Worm (Caenorhabditis elegans): Measurements from ENCODE around the gene M18.6.
A peak's percentile ranks its signal among the peaks of the same experiment; 100 is the strongest.

M18.6 gene

ce11 chrIV:12088898-12089297, 32.2 kb upstream of the M18.6 start (continued):
- TF ChIP-seq pqm-1 (tag; optimal IDR thresholded peaks at IDR 0.05) (no peak), dmd-8 (GFP tag; IDR thresholded peaks at IDR 0.05) (no peak), hlh-30 (tag; optimal IDR thresholded peaks at IDR 0.05; ENCODE audit: insufficient read depth) (no peak), lin-29 (GFP tag; IDR thresholded peaks at IDR 0.05) (no peak), skn-1 (tag; optimal IDR thresholded peaks at IDR 0.05) (no peak), egl-27 (tag; optimal IDR thresholded peaks at IDR 0.05) (no peak), ZK546.5 (tag; optimal IDR thresholded peaks at IDR 0.05) (no peak), tag-97 (GFP tag; IDR thresholded peaks at IDR 0.05) (no peak), nhr-42 (GFP tag; IDR thresholded peaks at IDR 0.05) (no peak), nhr-11 (tag; optimal IDR thresholded peaks at IDR 0.05) (no peak), T26A8.4 (GFP tag; IDR thresholded peaks at IDR 0.05) (no peak), Y5F2A.4 (GFP tag; optimal IDR thresholded peaks at IDR 0.05) (no peak), lin-1 (GFP tag; IDR thresholded peaks at IDR 0.05) (no peak), F37D6.2 (tag; optimal IDR thresholded peaks at IDR 0.05) (no peak), lir-3 (tag; optimal IDR thresholded peaks at IDR 0.05) (no peak), madf-9 (GFP tag; conservative IDR thresholded peaks at IDR 0.05) (no peak)

- TF ChIP-seq dpl-1 (GFP tag; optimal IDR thresholded peaks at IDR 0.05) (no peak), unc-62 (GFP tag; optimal IDR thresholded peaks at IDR 0.05 in 1 of 2) (peak in 1 of 2 experiments; percentile 38), unc-62 (tag; optimal IDR thresholded peaks at IDR 0.05) (no peak)
These were observed 31.6 kb upstream of the M18.6 start, which contains the start of gene F11A10.6 for ce11 chrIV:12089551-12089950. Gene F11A10.6 (minus strand): TSS chrIV:12089651.

- TF ChIP-seq set-16 (GFP tag; IDR thresholded peaks at IDR 0.05) (no peak), egl-43 (GFP tag; IDR thresholded peaks at IDR 0.05) (no peak), daf-19 (GFP tag; conservative IDR thresholded peaks at IDR 0.05) (no peak)
These were observed 29.0 kb upstream of the M18.6 start, which contains the start of gene mig-32 for ce11 chrIV:12092113-12092512. Gene mig-32 (minus strand): TSS chrIV:12092213.

- TF ChIP-seq lsy-2 (tag; optimal IDR thresholded peaks at IDR 0.05): peak in 1 of 2 experiments; percentile 91
- no peak for TF ChIP-seq spr-1 (tag; optimal IDR thresholded peaks at IDR 0.05)
These were observed 27.7 kb upstream of the M18.6 start, which contains the start of gene cpsf-4 for ce11 chrIV:12093384-12093783. Gene cpsf-4 (minus strand): TSS chrIV:12093445.

- TF ChIP-seq daf-16 (GFP tag; optimal IDR thresholded peaks at IDR 0.05): no peak
- peak; percentile 24 for TF ChIP-seq daf-16 (tag; optimal IDR thresholded peaks at IDR 0.05)
- TF ChIP-seq pqm-1 (tag; optimal IDR thresholded peaks at IDR 0.05): no peak
- no peak for TF ChIP-seq nhr-42 (GFP tag; IDR thresholded peaks at IDR 0.05)
- peak in 1 of 2 experiments; percentile 32 for TF ChIP-seq hif-1 (tag; optimal IDR thresholded peaks at IDR 0.05)
- peak in 1 of 2 experiments; percentile 48 for TF ChIP-seq unc-62 (GFP tag; optimal IDR thresholded peaks at IDR 0.05 in 1 of 2)
- no peak for TF ChIP-seq unc-62 (tag; optimal IDR thresholded peaks at IDR 0.05)
- peak; percentile 3 for TF ChIP-seq ceh-28 (tag; optimal IDR thresholded peaks at IDR 0.05)
- peak; percentile 28 for TF ChIP-seq mes-2 (tag; optimal IDR thresholded peaks at IDR 0.05; ENCODE audit: poor library complexity, severe bottlenecking)
These were observed 27.3 kb upstream of the M18.6 start, which contains the start of gene F11A10.5 for ce11 chrIV:12093819-12094218. Gene F11A10.5 (plus strand): TSS chrIV:12094119.

- TF ChIP-seq rbr-2 (tag; optimal IDR thresholded peaks at IDR 0.05) (no peak), daf-19 (GFP tag; conservative IDR thresholded peaks at IDR 0.05) (no peak), ceh-62 (tag; optimal IDR thresholded peaks at IDR 0.05) (no peak), nhr-41 (GFP tag; IDR thresholded peaks at IDR 0.05) (no peak), sdz-12 (GFP tag; optimal IDR thresholded peaks at IDR 0.05) (no peak), egl-43 (GFP tag; IDR thresholded peaks at IDR 0.05) (no peak), nhr-28 (tag; optimal IDR thresholded peaks at IDR 0.05) (no peak), ZK546.5 (tag; optimal IDR thresholded peaks at IDR 0.05) (no peak), ceh-20 (GFP tag; IDR thresholded peaks at IDR 0.05) (no peak), F37D6.2 (tag; optimal IDR thresholded peaks at IDR 0.05) (no peak), lin-15B (tag; optimal IDR thresholded peaks at IDR 0.05) (no peak), mes-2 (tag; optimal IDR thresholded peaks at IDR 0.05; ENCODE audit: poor library complexity, severe bottlenecking) (no peak), fos-1 (tag; optimal IDR thresholded peaks at IDR 0.05) (no peak), mep-1 (tag; optimal IDR thresholded peaks at IDR 0.05) (no peak), F44E2.7 (GFP tag; IDR thresholded peaks at IDR 0.05) (no peak), ceh-82 (tag; optimal IDR thresholded peaks at IDR 0.05) (no peak), jun-1 (tag; optimal IDR thresholded peaks at IDR 0.05) (no peak)
These were observed 24.6 kb upstream of the M18.6 start, which contains the start of gene mon-2 for ce11 chrIV:12096479-12096878. Gene mon-2 (plus strand): TSS chrIV:12096779.
